Worm (Caenorhabditis elegans): ENCODE data around the gene T07F8.1.

ce11 chrII:7144307-7144706, 3.9 kb upstream of the T07F8.1 start, which contains the start of gene npr-31:
- TF ChIP-seq nhr-11 (tag; optimal IDR thresholded peaks at IDR 0.05): no peak
- no peak for TF ChIP-seq snpc-4 (tag; optimal IDR thresholded peaks at IDR 0.05)
- TF ChIP-seq ama-1 (optimal IDR thresholded peaks at IDR 0.05): no peak
- TF ChIP-seq unc-62 (GFP tag; optimal IDR thresholded peaks at IDR 0.05): no peak
- TF ChIP-seq nhr-237 (tag; optimal IDR thresholded peaks at IDR 0.05): no peak

Data from whole organism, L2 larva.